Fruit fly (Drosophila melanogaster): Measurements from ENCODE around the gene Jon74E.

Gene Jon74E

dm6 chr3L:17590455-17591216 lies 41.7 kb upstream of the Jon74E start (continued):
- TF ChIP-seq CG17328 (GFP tag; IDR thresholded peaks at IDR 0.05) (no peak), CG18599 (GFP tag; optimal IDR thresholded peaks at IDR 0.05) (no peak), CG1024 (GFP tag; IDR thresholded peaks at IDR 0.05) (no peak), CG11696 (GFP tag; IDR thresholded peaks at IDR 0.05) (no peak), CG6765 (GFP tag; optimal IDR thresholded peaks at IDR 0.05) (no peak), CG8089 (GFP tag; optimal IDR thresholded peaks at IDR 0.05) (no peak), Dad (GFP tag; optimal IDR thresholded peaks at IDR 0.05) (no peak), Elba2 (GFP tag; optimal IDR thresholded peaks at IDR 0.05) (no peak), ato (GFP tag; IDR thresholded peaks at IDR 0.05; ENCODE audit: partially characterized antibody) (peak; percentile 59), CG10565 (GFP tag; optimal IDR thresholded peaks at IDR 0.05) (no peak), CG10431 (GFP tag; optimal IDR thresholded peaks at IDR 0.05) (no peak), Sry-β (GFP tag; optimal IDR thresholded peaks at IDR 0.05) (no peak), HLH4C (GFP tag; IDR thresholded peaks at IDR 0.05; ENCODE audit: partially characterized antibody) (0 out of 3 replicates have a peak, but pooled peaks have one; percentile 23), H2.0 (GFP tag; IDR thresholded peaks at IDR 0.05) (no peak), CG14014 (GFP tag; IDR thresholded peaks at IDR 0.05) (no peak), CG6654 (GFP tag; optimal IDR thresholded peaks at IDR 0.05) (no peak), slbo (GFP tag; IDR thresholded peaks at IDR 0.05) (no peak), CG9437 (GFP tag; optimal IDR thresholded peaks at IDR 0.05) (no peak), CG12942 (GFP tag; optimal IDR thresholded peaks at IDR 0.05) (no peak), Sox100B (GFP tag; optimal IDR thresholded peaks at IDR 0.05) (no peak), gfzf (GFP tag; optimal IDR thresholded peaks at IDR 0.05) (no peak), Nf-YC (tag; optimal IDR thresholded peaks at IDR 0.05) (no peak), CG17385 (GFP tag; optimal IDR thresholded peaks at IDR 0.05) (peak; percentile 27), kah (GFP tag; optimal IDR thresholded peaks at IDR 0.05) (no peak), pho (GFP tag; optimal IDR thresholded peaks at IDR 0.05) (no peak), Xbp1 (GFP tag; optimal IDR thresholded peaks at IDR 0.05) (no peak), Hmx (GFP tag; optimal IDR thresholded peaks at IDR 0.05) (no peak), Mes4 (GFP tag; optimal IDR thresholded peaks at IDR 0.05) (no peak), NC2β (GFP tag; optimal IDR thresholded peaks at IDR 0.05) (no peak), CG5180 (GFP tag; optimal IDR thresholded peaks at IDR 0.05) (peak; percentile 66), oc (tag; optimal IDR thresholded peaks at IDR 0.05) (peak; percentile 8), CG30020 (tag; optimal IDR thresholded peaks at IDR 0.05) (no peak), pnt (GFP tag; optimal IDR thresholded peaks at IDR 0.05) (no peak), Dip2 (GFP tag; IDR thresholded peaks at IDR 0.05) (no peak), ken (GFP tag; IDR thresholded peaks at IDR 0.05) (no peak), Asciz (GFP tag; optimal IDR thresholded peaks at IDR 0.05) (no peak), ci (GFP tag; IDR thresholded peaks at IDR 0.05) (peak; percentile 64; the same call in 2 of the 3 replicates), peb (GFP tag; IDR thresholded peaks at IDR 0.05) (no peak), Rfx (GFP tag; IDR thresholded peaks at IDR 0.05) (no peak), CG17802 (tag; optimal IDR thresholded peaks at IDR 0.05) (peak; percentile 18), CG6683 (GFP tag; optimal IDR thresholded peaks at IDR 0.05) (no peak), kay (GFP tag; optimal IDR thresholded peaks at IDR 0.05) (peak; percentile 17), CG13775 (GFP tag; optimal IDR thresholded peaks at IDR 0.05) (no peak), grn (GFP tag; optimal IDR thresholded peaks at IDR 0.05) (peak; percentile 63), CG32532 (GFP tag; IDR thresholded peaks at IDR 0.05) (0 out of 2 replicates have a peak, but pooled peaks have one; percentile 11), CG14710 (tag; optimal IDR thresholded peaks at IDR 0.05) (no peak), crp (GFP tag; optimal IDR thresholded peaks at IDR 0.05) (no peak), CG8290 (GFP tag; optimal IDR thresholded peaks at IDR 0.05) (no peak), CG8290 (tag; optimal IDR thresholded peaks at IDR 0.05) (no peak), eyg (GFP tag; optimal IDR thresholded peaks at IDR 0.05) (no peak)
